Fruit fly (Drosophila melanogaster) whole organism: Measurements from ENCODE around the gene Hsc70-3.

Source experiments
- CG8478 ChIP-seq: fragments of >200 bp; optimal IDR thresholded peaks from 2 replicates; lab custom pipeline; 2018; ENCODE audit warnings: inconsistent platforms
- Dll ChIP-seq: fragments of >200 bp; optimal IDR thresholded peaks from 2 replicates; lab custom pipeline; 2017
- EcR ChIP-seq, 2 experiments: fragments of >200 bp; optimal IDR thresholded peaks; 2 replicates each; lab custom pipeline; 2017; ENCODE audit warnings: missing biosample characterization in 2 of 2, missing genetic modification characterization in 2 of 2, missing genetic modification reagents in 2 of 2
- pan ChIP-seq: fragments of >200 bp; optimal IDR thresholded peaks from 2 replicates; lab custom pipeline; 2017
- psq ChIP-seq: fragments of >200 bp; optimal IDR thresholded peaks from 2 replicates; lab custom pipeline; 2017
- usp ChIP-seq: fragments of >200 bp; optimal IDR thresholded peaks from 2 replicates; lab custom pipeline; 2017; ENCODE audit warnings: missing biosample characterization, missing genetic modification characterization, mixed read lengths

Hsc70-3 gene

DNA sequence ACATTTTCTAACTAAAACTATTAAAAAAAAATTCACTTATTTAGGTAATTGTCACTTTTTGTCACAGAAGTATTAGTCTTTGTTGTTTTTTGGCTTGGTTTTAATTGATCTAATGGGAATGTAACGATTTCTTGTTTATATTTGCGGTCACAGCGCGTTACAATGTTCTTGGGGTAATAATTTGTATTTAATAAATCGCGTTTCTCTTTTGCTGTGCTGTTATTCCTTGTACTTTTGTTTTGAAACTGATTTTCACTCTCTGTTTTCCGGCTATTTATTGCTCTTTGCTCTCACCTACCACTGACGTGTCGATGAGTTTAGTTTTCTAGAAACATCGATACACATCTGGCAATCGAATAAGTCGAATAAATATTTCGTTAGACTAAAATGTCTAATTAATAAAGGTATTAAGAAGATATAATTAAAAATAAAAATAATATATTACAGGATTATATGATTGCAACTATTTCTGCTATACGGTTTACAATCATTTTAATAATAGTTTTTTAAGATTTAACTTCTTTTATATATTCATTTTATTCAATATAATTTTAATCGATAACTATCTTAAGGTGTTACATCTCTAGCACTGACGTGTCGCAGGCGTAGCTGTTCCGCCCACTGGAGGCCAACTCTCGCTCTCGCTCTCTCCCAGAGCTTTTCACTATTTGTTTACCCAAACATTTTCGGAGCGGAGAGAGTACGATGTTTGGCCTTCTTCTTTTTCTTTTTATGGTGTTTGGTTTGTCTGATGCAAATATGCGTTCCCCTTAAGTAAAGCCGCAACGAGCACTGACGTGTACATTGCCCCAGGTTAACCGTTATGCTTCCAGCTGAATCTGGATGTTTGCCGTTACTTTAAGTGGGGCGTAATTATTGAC, at the start of gene Hsc70-3:
Gene Hsc70-3, minus strand, starts transcription at position 251 of the 881 bp plus-strand sequence.
- TF ChIP-seq EcR (GFP tag; optimal IDR thresholded peaks at IDR 0.05; lab: Kevin White, UChicago), result no peak
- no peak for TF ChIP-seq CG8478
- no peak for TF ChIP-seq psq (lab: Kevin White, UChicago)
- no peak for TF ChIP-seq pan
- TF ChIP-seq Dll (lab: Kevin White, UChicago), result no peak
- no peak for TF ChIP-seq usp

DNA sequence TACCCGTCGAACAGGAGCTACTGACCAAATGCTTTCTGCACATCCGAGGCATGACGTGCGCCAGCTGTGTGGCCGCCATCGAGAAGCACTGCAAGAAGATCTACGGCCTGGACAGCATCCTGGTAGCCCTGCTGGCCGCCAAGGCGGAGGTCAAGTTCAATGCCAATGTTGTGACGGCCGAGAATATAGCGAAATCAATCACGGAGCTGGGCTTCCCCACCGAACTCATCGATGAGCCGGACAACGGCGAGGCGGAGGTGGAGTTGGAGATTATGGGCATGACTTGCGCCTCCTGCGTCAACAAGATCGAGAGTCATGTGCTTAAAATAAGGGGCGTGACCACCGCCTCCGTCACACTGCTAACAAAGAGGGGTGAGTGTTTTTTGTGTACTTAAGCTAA, 49.0 kb upstream of the Hsc70-3 start:
- TF ChIP-seq EcR (GFP tag; optimal IDR thresholded peaks at IDR 0.05; lab: Kevin White, UChicago), result no peak
- no peak for TF ChIP-seq psq (lab: Kevin White, UChicago)
- no peak for TF ChIP-seq Dll (lab: Kevin White, UChicago)
- no peak for TF ChIP-seq CG8478
- no peak for TF ChIP-seq usp
- TF ChIP-seq pan, result no peak

DNA sequence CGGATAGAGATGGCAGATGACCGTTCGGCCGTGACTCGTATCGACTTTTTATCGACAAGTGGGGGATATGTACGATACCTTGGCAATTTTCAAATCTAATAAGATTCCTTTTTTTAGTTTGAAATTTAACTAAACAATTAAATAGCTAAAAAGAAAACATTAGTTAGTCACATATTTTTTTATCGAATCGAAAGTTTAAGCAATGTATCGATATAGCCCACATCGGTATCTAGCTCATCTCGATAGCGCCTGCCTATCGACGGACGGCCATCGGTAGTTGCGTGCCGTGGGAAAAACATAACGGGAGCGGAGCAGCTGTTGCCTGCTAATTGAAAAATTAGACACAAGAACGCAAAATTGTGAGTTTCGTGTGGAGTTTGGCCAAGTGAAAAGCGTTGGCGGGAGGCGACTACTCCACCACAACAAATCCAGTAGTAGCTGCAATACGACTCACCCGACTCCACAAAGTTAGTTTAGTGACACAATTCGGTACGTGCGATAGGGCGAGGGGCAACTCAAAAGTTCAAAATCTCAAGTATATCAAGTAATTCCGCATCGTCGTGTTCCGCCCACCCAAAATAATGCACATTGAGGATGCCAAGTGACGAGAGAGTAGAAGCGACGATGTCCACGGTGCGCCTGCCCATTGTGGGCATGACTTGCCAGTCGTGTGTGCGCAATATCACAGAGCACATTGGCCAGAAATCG, 48.0 kb upstream of the Hsc70-3 start, which contains the start of the genes CG10347 and ATP7:
Gene CG10347, minus strand, starts transcription at position 174 of the 708 bp plus-strand sequence.
Gene ATP7, plus strand, starts transcription at position 265 of the 708 bp plus-strand sequence.
- TF ChIP-seq EcR (GFP tag; optimal IDR thresholded peaks at IDR 0.05; lab: Kevin White, UChicago) (no peak), Dll (lab: Kevin White, UChicago) (no peak), psq (lab: Kevin White, UChicago) (no peak), usp (no peak)

DNA sequence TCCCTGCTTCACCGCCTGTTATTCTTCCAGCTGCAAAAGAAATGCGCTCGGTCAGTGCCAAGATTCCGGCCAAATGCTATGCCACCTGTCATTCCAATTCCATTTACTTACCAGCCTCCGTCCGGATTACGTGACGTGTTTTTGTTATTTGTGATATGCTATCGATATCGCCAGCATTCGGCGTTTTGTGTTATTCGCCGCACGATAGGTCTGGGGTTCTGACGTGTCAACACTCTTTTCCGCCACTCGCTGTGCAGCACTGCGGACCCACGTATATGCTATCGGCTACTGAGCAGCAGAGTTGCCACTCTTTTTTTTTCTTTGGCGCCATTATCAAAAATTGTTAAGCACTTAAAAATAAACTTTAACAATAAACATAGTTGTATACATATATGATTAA, 45.4 kb upstream of the Hsc70-3 start, which contains the start of gene p24-1:
Gene p24-1, minus strand, starts transcription at position 221 of the 400 bp plus-strand sequence.
- no peak for TF ChIP-seq CG8478
- no peak for TF ChIP-seq Dll (lab: Kevin White, UChicago)
- TF ChIP-seq pan, result no peak
- no peak for TF ChIP-seq usp

DNA sequence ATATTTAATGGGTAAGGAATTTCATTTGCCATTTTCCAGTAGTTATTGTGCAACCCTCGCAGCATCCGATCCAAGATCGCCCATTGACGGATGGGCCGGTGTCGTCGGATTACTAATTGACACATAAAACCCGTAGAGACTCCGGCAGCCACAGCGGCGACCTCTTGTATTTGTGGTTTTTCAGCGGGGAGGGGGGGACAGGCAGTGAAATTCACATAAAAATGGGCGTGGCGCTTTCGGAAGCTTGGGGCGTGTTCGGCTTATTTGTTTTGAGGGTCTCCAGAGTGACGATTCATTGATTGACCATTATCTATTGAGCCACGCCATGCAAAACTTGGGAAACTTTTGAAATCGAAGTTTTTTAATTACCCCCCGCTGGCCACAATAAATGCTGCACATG, 42.4 kb upstream of the Hsc70-3 start:
- TF ChIP-seq EcR (GFP tag; optimal IDR thresholded peaks at IDR 0.05; lab: Kevin White, UChicago) (no peak), usp (no peak), Dll (lab: Kevin White, UChicago) (no peak), pan (no peak), psq (lab: Kevin White, UChicago) (no peak), CG8478 (no peak)

DNA sequence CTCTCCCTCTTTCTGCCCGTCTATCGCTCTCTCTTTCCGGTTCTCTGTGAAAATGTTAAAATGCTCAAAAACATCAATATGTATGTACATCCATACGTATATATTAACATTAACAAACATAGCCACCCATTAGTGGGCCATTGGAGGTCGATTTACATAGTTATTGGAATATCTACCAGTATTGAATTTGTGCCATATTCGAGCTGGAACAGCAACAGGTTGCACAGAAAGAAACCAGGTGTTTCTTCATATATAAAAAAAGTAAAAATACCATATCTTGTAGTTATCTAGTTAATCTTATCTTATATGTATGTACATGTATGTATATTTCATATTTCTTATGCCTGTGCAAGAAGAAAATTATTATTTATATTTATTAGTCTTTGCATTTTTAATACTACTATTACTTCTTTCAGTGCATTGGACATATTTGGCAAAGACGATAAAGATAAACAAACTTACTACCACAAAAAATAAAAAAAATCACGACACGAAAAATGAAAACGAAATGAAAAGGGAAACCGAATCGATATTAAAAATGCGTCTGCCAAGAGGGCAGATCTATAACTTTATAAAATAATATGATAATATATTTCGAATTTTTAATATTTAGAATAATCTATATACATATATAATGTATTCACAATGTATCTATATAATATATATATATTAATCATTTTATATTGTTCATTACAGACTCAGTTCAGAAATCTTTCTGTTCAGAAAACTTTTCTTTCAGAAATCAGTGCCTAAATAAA, 41.8 kb upstream of the Hsc70-3 start:
- TF ChIP-seq pan, result no peak
- TF ChIP-seq usp, result no peak
- no peak for TF ChIP-seq Dll (lab: Kevin White, UChicago)

DNA sequence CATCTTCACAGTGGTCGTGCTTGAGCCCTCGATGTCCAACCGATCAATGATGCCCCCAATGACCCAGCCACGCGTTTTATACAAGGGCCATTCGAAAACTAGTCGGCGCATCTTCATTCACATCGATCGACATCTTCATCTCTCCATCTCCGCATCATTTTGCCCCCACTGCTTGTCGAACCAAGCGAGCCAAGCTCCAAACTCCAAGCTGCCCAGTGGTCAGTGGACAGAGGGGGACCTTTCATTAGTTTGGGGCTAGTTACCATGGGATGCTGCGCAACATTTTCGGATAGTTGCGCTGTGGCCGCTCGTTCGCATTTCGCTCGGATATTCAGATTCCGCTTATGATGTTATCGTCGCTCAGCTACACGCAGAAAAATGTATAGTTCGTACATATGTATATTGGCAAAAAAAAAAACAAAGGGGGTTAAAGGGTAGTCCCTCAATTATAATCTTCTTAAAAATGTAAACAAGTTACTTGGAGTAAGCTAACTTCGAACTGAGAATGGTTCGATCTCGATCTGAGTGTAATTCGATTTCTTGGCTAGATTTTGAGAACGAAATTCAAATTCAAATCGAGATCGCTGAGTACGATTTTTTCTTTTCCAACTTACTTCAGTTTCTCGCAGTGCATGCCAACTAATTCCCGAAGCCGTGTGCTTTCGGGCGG, 39.3 kb upstream of the Hsc70-3 start, which contains the start of gene CG15740:
Gene CG15740, minus strand, starts transcription at position 51 of the 670 bp plus-strand sequence.
- TF ChIP-seq psq (lab: Kevin White, UChicago), result no peak
- TF ChIP-seq pan, result no peak
- no peak for TF ChIP-seq usp
- no peak for TF ChIP-seq CG8478
- no peak for TF ChIP-seq Dll (lab: Kevin White, UChicago)
- TF ChIP-seq EcR (GFP tag; optimal IDR thresholded peaks at IDR 0.05; lab: Kevin White, UChicago), result no peak

DNA sequence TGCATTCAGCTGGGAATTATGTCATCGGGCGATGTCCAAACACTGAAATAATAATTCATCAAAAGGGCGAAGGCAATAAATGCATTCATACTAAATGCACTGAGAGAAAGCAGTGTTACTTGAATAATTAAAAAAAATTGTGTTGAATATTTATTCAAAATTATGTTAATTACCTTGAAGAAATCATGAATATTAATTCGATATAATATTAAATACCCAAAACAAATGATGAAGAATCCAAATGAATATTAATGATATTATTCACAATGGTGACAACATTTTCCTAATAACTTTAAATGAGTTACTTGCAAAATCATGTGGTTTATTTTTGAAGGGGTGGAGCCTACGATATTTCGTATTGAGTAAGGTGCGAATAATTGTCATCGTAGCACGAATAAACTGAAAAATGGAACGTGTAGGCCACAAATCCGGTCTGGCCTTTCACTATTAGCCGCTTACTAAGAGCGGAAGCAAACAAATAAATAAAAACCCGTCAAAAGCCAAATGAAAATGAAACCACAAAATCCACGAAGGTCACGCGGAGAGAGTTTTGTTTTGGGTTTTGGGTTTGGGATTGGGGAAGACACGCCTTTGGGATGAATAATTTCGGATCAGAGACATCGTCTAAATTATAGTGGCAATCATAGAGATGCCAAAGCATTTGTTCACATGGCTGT, 34.9 kb upstream of the Hsc70-3 start:
- TF ChIP-seq Dll (lab: Kevin White, UChicago), result no peak
- no peak for TF ChIP-seq psq (lab: Kevin White, UChicago)
- no peak for TF ChIP-seq usp
- no peak for TF ChIP-seq CG8478
- no peak for TF ChIP-seq EcR (GFP tag; optimal IDR thresholded peaks at IDR 0.05; lab: Kevin White, UChicago)
- no peak for TF ChIP-seq pan

- TF ChIP-seq usp (no peak), EcR (GFP tag; optimal IDR thresholded peaks at IDR 0.05; lab: Kevin White, UChicago) (no peak), Dll (lab: Kevin White, UChicago) (no peak), psq (lab: Kevin White, UChicago) (no peak)
Observed at dm6 chrX:11839308-11839707, 32.4 kb upstream of the Hsc70-3 start, which contains the start of gene Cyp28c1. Cyp28c1 (plus strand) TSS chrX:11839608.

- TF ChIP-seq CG8478, result no peak
Observed at dm6 chrX:11837926-11838325, 31.0 kb upstream of the Hsc70-3 start, which contains the start of gene CG15741. CG15741 (minus strand) TSS chrX:11838026.

dm6 chrX:11828336-11829007, 21.6 kb upstream of the Hsc70-3 start:
- TF ChIP-seq CG8478, result no peak
- no peak for TF ChIP-seq psq (lab: Kevin White, UChicago)
- TF ChIP-seq usp, result no peak
- TF ChIP-seq EcR (GFP tag; optimal IDR thresholded peaks at IDR 0.05; lab: Kevin White, UChicago), result no peak
- TF ChIP-seq pan, result no peak
- no peak for TF ChIP-seq Dll (lab: Kevin White, UChicago)
